Worm (Caenorhabditis elegans) whole organism, late embryonic: ENCODE measurements around the gene Y43B11AL.1.

Experiments used
- C38D4.7 ChIP-seq: fragments of 200-800 bp; sonication (Bioruptor generic); optimal IDR thresholded peaks from 2 replicates; lab custom pipeline; 2018; ENCODE audit warnings: mild to moderate bottlenecking, missing genetic modification characterization, moderate library complexity, missing compliant biosample characterization
- ceh-18 ChIP-seq: sonication (generic microtip); optimal IDR thresholded peaks from 2 replicates; lab custom pipeline; 2016; ENCODE audit warnings: missing genetic modification characterization, missing compliant biosample characterization
- ceh-19 ChIP-seq: fragments of 200-800 bp; sonication (Bioruptor generic); optimal IDR thresholded peaks from 2 replicates; lab custom pipeline; 2018; ENCODE audit warnings: mild to moderate bottlenecking, missing genetic modification characterization, missing compliant biosample characterization
- ceh-22 ChIP-seq: sonication (generic microtip); optimal IDR thresholded peaks from 2 replicates; lab custom pipeline; 2017; ENCODE audit warnings: missing biosample characterization, missing genetic modification characterization
- ceh-30 ChIP-seq: fragments of 150-350 bp; optimal IDR thresholded peaks from 2 replicates; lab custom pipeline; 2014; ENCODE audit warnings: missing biosample characterization, missing genetic modification characterization
- ceh-6 ChIP-seq: fragments of 200-800 bp; sonication (Bioruptor generic); optimal IDR thresholded peaks from 2 replicates; lab custom pipeline; 2018; ENCODE audit warnings: mild to moderate bottlenecking, missing genetic modification characterization, missing compliant biosample characterization
- fkh-10 ChIP-seq: fragments of 150-350 bp; optimal IDR thresholded peaks from 2 replicates; lab custom pipeline; 2014; ENCODE audit warnings: missing biosample characterization, missing genetic modification reagents, missing genetic modification characterization
- hlh-15 ChIP-seq: sonication (generic microtip); optimal IDR thresholded peaks from 2 replicates; lab custom pipeline; 2016; ENCODE audit warnings: missing genetic modification characterization, missing compliant biosample characterization
- nhr-11 ChIP-seq: fragments of 150-350 bp; optimal IDR thresholded peaks from 2 replicates; lab custom pipeline; 2014; ENCODE audit warnings: missing biosample characterization, missing genetic modification characterization
- pqm-1 ChIP-seq: sonication (generic microtip); optimal IDR thresholded peaks from 2 replicates; lab custom pipeline; 2016; ENCODE audit warnings: missing genetic modification characterization, missing compliant biosample characterization
- tbx-7 ChIP-seq: sonication (generic microtip); optimal IDR thresholded peaks from 2 replicates; lab custom pipeline; 2016; ENCODE audit warnings: missing genotype, missing genetic modification characterization, missing compliant biosample characterization
- unc-3 ChIP-seq, 2 experiments: fragments of 200-800 bp in 1 of 2; sonication (Bioruptor generic) in 1 of 2; sonication (generic microtip) in 1 of 2; conservative IDR thresholded peaks in 1 of 2; optimal IDR thresholded peaks in 1 of 2; 2 replicates each; pipeline versions ENCODE4 v1.3.6 to Lab custom; 2016 to 2022; ENCODE audit warnings: missing compliant biosample characterization in 2 of 2, missing genetic modification characterization in 2 of 2, missing genetic modification reagents in 1 of 2
- unc-86 ChIP-seq: sonication (generic microtip); optimal IDR thresholded peaks from 2 replicates; lab custom pipeline; 2016; ENCODE audit warnings: missing genetic modification characterization, missing compliant biosample characterization

Gene Y43B11AL.1

ce11 chrIV:7114599-7114998, 49.5 kb downstream of the Y43B11AL.1 start, which contains the start of gene nas-8:
nas-8 (plus strand) TSS chrIV:7114899.
- TF ChIP-seq ceh-22 (tag; lab: Kevin White, UChicago) (no peak), ceh-6 (GFP tag; lab: Kevin White, UChicago) (no peak), pqm-1 (no peak), ceh-18 (tag; lab: Kevin White, UChicago) (no peak), tbx-7 (tag; lab: Kevin White, UChicago) (no peak), unc-3 (GFP tag; conservative IDR thresholded peaks at IDR 0.05; lab: Robert Waterston, UW) (no peak), unc-3 (tag; optimal IDR thresholded peaks at IDR 0.05; lab: Kevin White, UChicago) (no peak), ceh-19 (no peak), unc-86 (no peak), nhr-11 (tag; lab: Kevin White, UChicago) (no peak), hlh-15 (tag; lab: Kevin White, UChicago) (no peak), C38D4.7 (GFP tag; lab: Kevin White, UChicago) (no peak), ceh-30 (tag; lab: Kevin White, UChicago) (no peak), fkh-10 (no peak)
